Worm (Caenorhabditis elegans) whole organism, L3 larva: Measurements from ENCODE around the gene T19D2.13.

Experiments used
- ZK546.5 ChIP-seq: sonication (generic microtip); optimal IDR thresholded peaks from 2 replicates; lab custom pipeline; 2017; ENCODE audit warnings: missing biosample characterization, missing genetic modification characterization
- ama-1 ChIP-seq: fragments of 150-350 bp; optimal IDR thresholded peaks from 2 replicates; lab custom pipeline; 2018
- daf-12 ChIP-seq: fragments of 150-350 bp; optimal IDR thresholded peaks from 2 replicates; lab custom pipeline; 2014; ENCODE audit warnings: missing biosample characterization, missing genetic modification reagents, missing genetic modification characterization
- elt-1 ChIP-seq: fragments of 150-350 bp; optimal IDR thresholded peaks from 2 replicates; lab custom pipeline; 2014; ENCODE audit warnings: missing biosample characterization, missing genetic modification characterization
- fkh-10 ChIP-seq: sonication (generic microtip); optimal IDR thresholded peaks from 2 replicates; lab custom pipeline; 2017; ENCODE audit warnings: missing biosample characterization, missing genetic modification reagents, missing genetic modification characterization
- jun-1 ChIP-seq: fragments of 150-350 bp; optimal IDR thresholded peaks from 2 replicates; lab custom pipeline; 2014; ENCODE audit warnings: missing biosample characterization, missing genetic modification reagents, missing genetic modification characterization
- nhr-12 ChIP-seq: fragments of 150-350 bp; optimal IDR thresholded peaks from 2 replicates; lab custom pipeline; 2014; ENCODE audit warnings: missing biosample characterization, missing genetic modification characterization
- nhr-237 ChIP-seq: fragments of 150-350 bp; optimal IDR thresholded peaks from 2 replicates; lab custom pipeline; 2014; ENCODE audit warnings: missing biosample characterization, missing genetic modification characterization
- snpc-4 ChIP-seq: fragments of 150-350 bp; optimal IDR thresholded peaks from 2 replicates; lab custom pipeline; 2014; ENCODE audit warnings: missing biosample characterization, missing genetic modification characterization
- unc-39 ChIP-seq: sonication (generic microtip); optimal IDR thresholded peaks from 4 replicates; lab custom pipeline; 2017; ENCODE audit warnings: missing biosample characterization, missing genetic modification characterization

- TF ChIP-seq ama-1 (lab: Kevin White, UChicago) (no peak), snpc-4 (tag; lab: Kevin White, UChicago) (no peak), elt-1 (tag; lab: Kevin White, UChicago) (no peak), fkh-10 (no peak), daf-12 (tag; lab: Kevin White, UChicago) (no peak), jun-1 (no peak), nhr-12 (tag; lab: Kevin White, UChicago) (no peak), unc-39 (no peak), ZK546.5 (tag; lab: Kevin White, UChicago) (no peak), nhr-237 (tag; lab: Kevin White, UChicago) (no peak)
These were observed 4.7 kb downstream of the T19D2.13 start for ce11 chrX:3937483-3937882.
